Worm (Caenorhabditis elegans): ENCODE measurements around the gene T21H3.5.

ce11 chrV:1133840-1134239 is 30.3 kb downstream of the T21H3.5 start, which contains the start of gene cpr-5:
- TF ChIP-seq aly-2 (tag; optimal IDR thresholded peaks at IDR 0.05), result no peak
- no peak for TF ChIP-seq ceh-28 (tag; optimal IDR thresholded peaks at IDR 0.05)
- no peak for TF ChIP-seq nhr-25 (tag; optimal IDR thresholded peaks at IDR 0.05; ENCODE audit: borderline replicate concordance, insufficient read depth)
- TF ChIP-seq zfp-3 (GFP tag; conservative IDR thresholded peaks at IDR 0.05), result no peak
- no peak for TF ChIP-seq lin-39 (tag; optimal IDR thresholded peaks at IDR 0.05)
- TF ChIP-seq nhr-11 (tag; optimal IDR thresholded peaks at IDR 0.05), result no peak
- TF ChIP-seq fkh-10 (GFP tag; optimal IDR thresholded peaks at IDR 0.05), result no peak
- TF ChIP-seq mep-1 (tag; optimal IDR thresholded peaks at IDR 0.05), result no peak
- no peak for TF ChIP-seq zfp-2 (tag; optimal IDR thresholded peaks at IDR 0.05)
- TF ChIP-seq snpc-4 (tag; optimal IDR thresholded peaks at IDR 0.05), result no peak
